Worm (Caenorhabditis elegans) whole organism, L3 larva: Measurements from ENCODE around the gene acs-14.
A peak's percentile ranks its signal among the peaks of the same experiment; 100 is the strongest.

Experiments used
- elt-2 ChIP-seq: sonication (generic microtip); optimal IDR thresholded peaks from 2 replicates; lab custom pipeline; 2016; ENCODE audit warnings: missing genetic modification reagents, mild to moderate bottlenecking, missing genetic modification characterization, missing compliant biosample characterization
- jun-1 ChIP-seq: fragments of 150-350 bp; optimal IDR thresholded peaks from 2 replicates; lab custom pipeline; 2014; ENCODE audit warnings: missing biosample characterization, missing genetic modification reagents, missing genetic modification characterization
- lin-15B ChIP-seq: fragments of 150-350 bp; optimal IDR thresholded peaks from 2 replicates; lab custom pipeline; 2014; ENCODE audit warnings: missing biosample characterization, missing genetic modification characterization
- mdl-1 ChIP-seq: fragments of 150-350 bp; optimal IDR thresholded peaks from 2 replicates; lab custom pipeline; 2014; ENCODE audit warnings: missing biosample characterization, missing genetic modification characterization
- nhr-11 ChIP-seq: fragments of 150-350 bp; optimal IDR thresholded peaks from 2 replicates; lab custom pipeline; 2014; ENCODE audit warnings: missing biosample characterization, missing genetic modification characterization
- nhr-25 ChIP-seq: sonication (generic microtip); optimal IDR thresholded peaks from 2 replicates; lab custom pipeline; 2017; ENCODE audit warnings: missing biosample characterization, missing genetic modification characterization
- nhr-77 ChIP-seq: fragments of 150-350 bp; optimal IDR thresholded peaks from 2 replicates; lab custom pipeline; 2014; ENCODE audit warnings: missing biosample characterization, missing genetic modification characterization
- pha-4 ChIP-seq: fragments of 150-350 bp; optimal IDR thresholded peaks from 2 replicates; lab custom pipeline; 2014; ENCODE audit warnings: missing biosample characterization, missing genetic modification reagents, missing genetic modification characterization
- skn-1 ChIP-seq: fragments of 150-350 bp; optimal IDR thresholded peaks from 2 replicates; lab custom pipeline; 2014; ENCODE audit warnings: missing biosample characterization, missing genetic modification characterization
- unc-62 ChIP-seq: fragments of 150-350 bp; sonication (generic microtip); optimal IDR thresholded peaks from 4 replicates; lab custom pipeline; 2014; ENCODE audit warnings: missing biosample characterization, missing genetic modification reagents, missing genetic modification characterization
- ztf-11 ChIP-seq: fragments of 150-350 bp; optimal IDR thresholded peaks from 2 replicates; lab custom pipeline; 2014; ENCODE audit warnings: missing biosample characterization, missing genetic modification characterization

DNA sequence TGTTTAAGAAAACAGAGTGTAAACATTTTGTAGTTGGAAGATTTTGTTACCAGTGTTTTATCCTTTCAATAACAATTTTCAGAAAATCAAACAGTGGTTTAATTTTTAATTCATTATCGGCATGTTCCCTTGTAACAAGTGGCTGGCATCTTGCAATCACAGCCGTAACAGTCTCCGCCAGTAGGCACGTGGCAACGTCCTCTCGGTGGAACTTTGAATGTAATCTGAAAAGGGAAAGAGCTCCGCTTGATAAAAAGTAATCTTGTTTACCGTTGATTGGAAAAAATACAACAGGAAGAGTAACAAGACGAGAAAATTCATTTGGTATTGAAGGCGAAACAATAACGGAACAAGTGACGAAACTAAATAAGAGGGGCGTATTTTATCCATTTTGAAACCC is 18.5 kb upstream of the acs-14 start, which contains the start of gene K06A4.10:
- TF ChIP-seq lin-15B (no peak), jun-1 (tag; lab: Kevin White, UChicago) (peak; percentile 6), nhr-25 (tag; lab: Kevin White, UChicago) (no peak), mdl-1 (tag; lab: Kevin White, UChicago) (no peak), ztf-11 (tag; lab: Kevin White, UChicago) (no peak), nhr-77 (tag; lab: Kevin White, UChicago) (no peak), unc-62 (GFP tag; lab: Kevin White, UChicago) (no peak), nhr-11 (tag; lab: Kevin White, UChicago) (no peak), skn-1 (no peak), pha-4 (tag; lab: Kevin White, UChicago) (no peak), elt-2 (tag; lab: Kevin White, UChicago) (peak; percentile 72)
